Worm (Caenorhabditis elegans) whole organism, early embryonic: ENCODE measurements around the gene sor-1.

Source experiments
- B0310.2 ChIP-seq: sonication (generic microtip); optimal IDR thresholded peaks from 2 replicates; lab custom pipeline; 2016; ENCODE audit warnings: mild to moderate bottlenecking, missing genetic modification characterization, missing compliant biosample characterization
- F13C5.2 ChIP-seq: sonication (generic microtip); optimal IDR thresholded peaks from 2 replicates; lab custom pipeline; 2017; ENCODE audit warnings: mild to moderate bottlenecking, missing genetic modification characterization, inconsistent platforms, missing compliant biosample characterization
- aly-1 ChIP-seq: sonication (generic microtip); optimal IDR thresholded peaks from 2 replicates; lab custom pipeline; 2016; ENCODE audit warnings: missing genetic modification characterization, missing compliant biosample characterization
- ama-1 ChIP-seq: fragments of 150-350 bp; optimal IDR thresholded peaks from 2 replicates; lab custom pipeline; 2014
- ceh-13 ChIP-seq: fragments of 200-800 bp; sonication (Bioruptor generic); optimal IDR thresholded peaks from 2 replicates; lab custom pipeline; 2018; ENCODE audit warnings: mild to moderate bottlenecking, missing genetic modification characterization, missing compliant biosample characterization
- ceh-36 ChIP-seq: sonication (generic microtip); optimal IDR thresholded peaks from 2 replicates; lab custom pipeline; 2016; ENCODE audit warnings: missing genetic modification characterization, inconsistent platforms, missing compliant biosample characterization
- ets-7 ChIP-seq: sonication (generic microtip); optimal IDR thresholded peaks from 2 replicates; lab custom pipeline; 2016; ENCODE audit warnings: missing genotype, missing genetic modification characterization, missing compliant biosample characterization
- flt-1 ChIP-seq: fragments of 200-800 bp; sonication (Bioruptor generic); IDR thresholded peaks from 2 replicates; pipeline ENCODE4 v1.3.6; 2022; ENCODE audit warnings: missing genetic modification characterization, missing compliant biosample characterization
- hmbx-1 ChIP-seq: sonication (generic microtip); optimal IDR thresholded peaks from 2 replicates; lab custom pipeline; 2016; ENCODE audit warnings: mild to moderate bottlenecking, missing genetic modification characterization, missing compliant biosample characterization
- hmg-4 ChIP-seq: fragments of 200-800 bp; sonication (Bioruptor generic); optimal IDR thresholded peaks from 2 replicates; lab custom pipeline; 2018; ENCODE audit warnings: mild to moderate bottlenecking, missing genetic modification characterization, missing compliant biosample characterization
- hnd-1 ChIP-seq: sonication (generic microtip); optimal IDR thresholded peaks from 2 replicates; lab custom pipeline; 2016; ENCODE audit warnings: missing genetic modification characterization, missing compliant biosample characterization
- pes-1 ChIP-seq: fragments of 200-800 bp; sonication (Bioruptor generic); IDR thresholded peaks from 2 replicates; pipeline ENCODE4 v1.3.6; 2022; ENCODE audit warnings: missing genetic modification reagents, missing genetic modification characterization, missing compliant biosample characterization
- scrt-1 ChIP-seq: fragments of 200-800 bp; sonication (Bioruptor generic); IDR thresholded peaks from 2 replicates; pipeline ENCODE4 v1.3.6; 2022; ENCODE audit warnings: missing genetic modification characterization, missing compliant biosample characterization
- sea-1 ChIP-seq: fragments of 200-800 bp; sonication (Bioruptor generic); conservative IDR thresholded peaks from 2 replicates; pipeline ENCODE4 v1.3.6; 2022; ENCODE audit warnings: missing genetic modification characterization, missing compliant biosample characterization
- tbx-11 ChIP-seq: fragments of 200-800 bp; sonication (Bioruptor generic); IDR thresholded peaks from 2 replicates; pipeline ENCODE4 v1.3.6; 2022; ENCODE audit warnings: missing genetic modification characterization, missing compliant biosample characterization
- tbx-37 ChIP-seq: fragments of 200-800 bp; sonication (Bioruptor generic); conservative IDR thresholded peaks from 2 replicates; pipeline ENCODE4 v1.3.6; 2022; ENCODE audit warnings: missing genetic modification reagents, missing genetic modification characterization, missing compliant biosample characterization
- tra-4 ChIP-seq: sonication (generic microtip); optimal IDR thresholded peaks from 2 replicates; lab custom pipeline; 2017; ENCODE audit warnings: missing genetic modification characterization, missing compliant biosample characterization

sor-1 gene

DNA sequence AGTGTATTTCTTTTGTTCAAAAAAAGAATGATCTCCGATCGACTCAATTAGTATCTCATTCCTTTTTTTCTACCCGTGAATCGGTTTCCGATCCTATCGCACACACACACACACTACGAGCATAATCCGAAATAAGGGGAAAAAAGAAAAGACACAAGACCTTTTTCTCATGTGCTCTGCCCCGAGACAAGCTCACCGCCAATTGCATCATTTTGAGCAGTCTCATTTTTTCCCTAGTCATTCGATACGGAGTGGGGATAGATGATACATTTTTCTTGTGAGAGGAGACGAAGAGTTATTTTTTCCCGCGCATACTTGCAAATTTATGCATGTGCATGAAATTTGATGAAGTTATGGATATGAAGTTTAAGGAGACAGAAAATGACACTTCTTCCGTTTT is 25.7 kb upstream of the sor-1 start:
- no peak for TF ChIP-seq sea-1 (GFP tag; lab: Robert Waterston, UW)
- TF ChIP-seq B0310.2 (tag; lab: Kevin White, UChicago) = no peak
- no peak for TF ChIP-seq flt-1 (GFP tag; lab: Robert Waterston, UW)
- TF ChIP-seq hmg-4 (GFP tag; lab: Kevin White, UChicago) = no peak
- no peak for TF ChIP-seq ets-7
- no peak for TF ChIP-seq ama-1 (lab: Kevin White, UChicago)
- TF ChIP-seq ceh-13 (GFP tag; lab: Kevin White, UChicago) = no peak
- no peak for TF ChIP-seq scrt-1 (GFP tag; lab: Robert Waterston, UW)
- no peak for TF ChIP-seq aly-1 (tag; lab: Kevin White, UChicago)
- no peak for TF ChIP-seq tbx-37 (GFP tag; lab: Robert Waterston, UW)
- no peak for TF ChIP-seq F13C5.2 (tag; lab: Kevin White, UChicago)
- TF ChIP-seq tbx-11 (GFP tag; lab: Robert Waterston, UW) = no peak
- no peak for TF ChIP-seq pes-1 (GFP tag; lab: Robert Waterston, UW)
- no peak for TF ChIP-seq hnd-1
- TF ChIP-seq tra-4 (tag; lab: Kevin White, UChicago) = no peak
- TF ChIP-seq hmbx-1 (tag; lab: Kevin White, UChicago) = no peak
- no peak for TF ChIP-seq ceh-36 (tag; lab: Kevin White, UChicago)

DNA sequence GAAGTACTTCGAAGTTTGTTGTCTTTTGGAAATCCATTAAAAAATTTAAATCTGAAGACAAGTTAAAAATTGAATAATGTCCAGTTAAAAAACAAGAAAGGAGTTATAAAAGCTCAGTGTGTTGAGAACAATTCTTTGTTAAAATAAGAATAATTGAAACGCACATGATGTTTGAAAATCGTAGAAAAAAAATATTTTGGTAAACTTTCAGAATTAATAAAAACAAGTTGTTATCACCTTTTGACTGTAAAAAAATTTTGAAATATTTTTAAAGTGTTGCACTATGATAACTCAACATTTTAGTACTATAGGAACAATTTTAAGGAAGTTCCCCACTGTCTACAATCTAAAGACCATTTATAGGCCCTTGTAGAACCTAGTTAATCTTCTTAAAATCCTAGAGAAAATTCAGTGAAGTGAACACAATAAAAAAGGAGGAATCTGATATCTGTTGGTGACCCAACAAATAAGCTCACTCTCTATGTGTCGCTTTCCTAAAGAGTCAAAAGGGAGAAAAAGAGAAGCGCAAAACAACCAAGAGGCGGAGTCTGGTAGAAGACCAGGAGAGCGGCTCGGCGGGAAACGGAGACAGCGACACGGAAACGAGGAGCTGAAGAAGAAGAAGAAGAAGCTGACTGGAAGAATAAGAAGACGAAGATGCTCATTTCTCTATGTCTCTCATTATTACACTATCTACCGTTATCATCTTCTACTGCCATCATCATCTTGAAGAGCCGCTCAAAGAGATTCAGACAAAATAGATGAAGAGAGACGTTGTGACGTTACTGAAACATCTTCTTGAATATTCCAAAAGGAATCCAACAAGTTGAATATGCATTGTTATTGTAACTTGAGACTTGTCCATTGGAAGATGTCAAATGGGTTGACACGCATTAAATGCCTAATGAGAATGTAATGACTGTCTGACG is 23.3 kb upstream of the sor-1 start, which contains the start of gene ZK353.10:
Gene ZK353.10 (minus strand): TSS at position 51 of the 929 bp plus-strand sequence.
- TF ChIP-seq tra-4 (tag; lab: Kevin White, UChicago) (no peak), B0310.2 (tag; lab: Kevin White, UChicago) (no peak), hmbx-1 (tag; lab: Kevin White, UChicago) (no peak), pes-1 (GFP tag; lab: Robert Waterston, UW) (no peak), hmg-4 (GFP tag; lab: Kevin White, UChicago) (no peak), flt-1 (GFP tag; lab: Robert Waterston, UW) (no peak), ama-1 (lab: Kevin White, UChicago) (no peak), ceh-13 (GFP tag; lab: Kevin White, UChicago) (no peak), tbx-37 (GFP tag; lab: Robert Waterston, UW) (no peak)

DNA sequence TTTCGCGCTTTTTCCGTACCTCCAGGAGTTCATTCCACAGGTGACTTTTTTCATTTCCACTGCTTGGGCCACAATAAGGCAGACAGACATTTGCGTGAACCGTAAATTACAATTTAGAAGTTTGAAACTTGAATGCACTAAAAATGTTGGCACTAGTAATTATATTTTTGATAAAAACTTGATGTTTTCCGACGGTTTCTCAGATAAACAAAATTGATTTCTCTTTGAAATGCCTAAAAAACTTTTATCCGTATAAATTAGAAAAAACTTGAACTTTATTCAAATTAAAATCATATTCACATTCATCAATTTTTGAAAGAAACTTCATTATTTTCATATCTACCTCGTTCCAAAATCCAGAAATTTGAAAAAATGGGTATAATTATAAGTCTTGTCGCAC is 22.3 kb upstream of the sor-1 start, which contains the start of gene ZK353.3:
Gene ZK353.3 (plus strand): TSS at position 301 of the 400 bp plus-strand sequence.
- TF ChIP-seq flt-1 (GFP tag; lab: Robert Waterston, UW) (no peak), ets-7 (no peak), ceh-13 (GFP tag; lab: Kevin White, UChicago) (no peak), tbx-37 (GFP tag; lab: Robert Waterston, UW) (no peak), pes-1 (GFP tag; lab: Robert Waterston, UW) (no peak), ceh-36 (tag; lab: Kevin White, UChicago) (no peak), hmbx-1 (tag; lab: Kevin White, UChicago) (no peak), hmg-4 (GFP tag; lab: Kevin White, UChicago) (no peak), aly-1 (tag; lab: Kevin White, UChicago) (no peak), ama-1 (lab: Kevin White, UChicago) (no peak), scrt-1 (GFP tag; lab: Robert Waterston, UW) (no peak), sea-1 (GFP tag; lab: Robert Waterston, UW) (no peak), tra-4 (tag; lab: Kevin White, UChicago) (no peak), B0310.2 (tag; lab: Kevin White, UChicago) (no peak), tbx-11 (GFP tag; lab: Robert Waterston, UW) (no peak), F13C5.2 (tag; lab: Kevin White, UChicago) (no peak), hnd-1 (no peak)

DNA sequence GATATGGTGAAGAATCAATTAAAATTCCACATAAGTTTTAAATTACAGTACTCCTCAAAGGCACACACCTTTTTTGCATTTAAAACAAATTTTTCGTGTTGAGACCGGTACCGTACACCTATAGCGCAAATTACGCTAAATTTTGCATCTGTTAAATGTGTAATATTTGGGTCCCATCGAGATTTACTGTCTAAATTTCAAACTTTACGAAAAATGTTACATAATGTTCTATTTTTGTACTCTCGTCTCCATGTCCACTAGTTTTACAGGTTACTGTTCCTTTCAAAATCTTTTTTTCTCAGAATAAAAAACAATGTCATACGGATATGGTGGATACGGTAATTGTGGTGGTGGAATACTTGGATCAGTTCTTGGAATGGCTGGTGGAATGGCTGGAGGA is 19.6 kb upstream of the sor-1 start, which contains the start of gene ZK353.2:
Gene ZK353.2 (plus strand): TSS at position 301 of the 400 bp plus-strand sequence.
- no peak for TF ChIP-seq tbx-37 (GFP tag; lab: Robert Waterston, UW)
- TF ChIP-seq B0310.2 (tag; lab: Kevin White, UChicago) = no peak
- TF ChIP-seq pes-1 (GFP tag; lab: Robert Waterston, UW) = no peak
- TF ChIP-seq tbx-11 (GFP tag; lab: Robert Waterston, UW) = no peak
- no peak for TF ChIP-seq sea-1 (GFP tag; lab: Robert Waterston, UW)
- no peak for TF ChIP-seq hmbx-1 (tag; lab: Kevin White, UChicago)
- no peak for TF ChIP-seq hmg-4 (GFP tag; lab: Kevin White, UChicago)
- no peak for TF ChIP-seq flt-1 (GFP tag; lab: Robert Waterston, UW)
- no peak for TF ChIP-seq hnd-1
- TF ChIP-seq F13C5.2 (tag; lab: Kevin White, UChicago) = no peak

DNA sequence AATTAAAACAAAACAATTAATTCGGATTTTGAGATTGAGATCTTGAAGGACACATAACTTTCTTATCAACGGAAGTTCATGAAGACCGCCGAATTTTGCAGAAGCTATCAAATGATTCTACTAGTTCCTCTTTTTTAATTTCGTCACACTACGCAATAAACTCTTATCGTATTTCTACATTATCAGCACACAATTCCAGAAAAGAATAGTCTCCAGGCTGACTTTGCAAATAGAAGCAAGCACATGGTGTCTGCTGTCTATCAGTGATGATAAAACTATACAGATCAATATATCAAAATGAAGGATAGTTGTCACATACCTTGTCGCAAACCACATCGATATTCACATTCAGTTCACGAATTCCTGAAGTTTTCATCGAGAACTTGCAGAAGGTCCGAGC is 17.5 kb upstream of the sor-1 start:
- no peak for TF ChIP-seq hmbx-1 (tag; lab: Kevin White, UChicago)
- TF ChIP-seq ama-1 (lab: Kevin White, UChicago) = no peak
- TF ChIP-seq ceh-13 (GFP tag; lab: Kevin White, UChicago) = no peak
- no peak for TF ChIP-seq B0310.2 (tag; lab: Kevin White, UChicago)
- TF ChIP-seq hmg-4 (GFP tag; lab: Kevin White, UChicago) = no peak
- no peak for TF ChIP-seq sea-1 (GFP tag; lab: Robert Waterston, UW)
- TF ChIP-seq hnd-1 = no peak
- TF ChIP-seq pes-1 (GFP tag; lab: Robert Waterston, UW) = no peak
- no peak for TF ChIP-seq aly-1 (tag; lab: Kevin White, UChicago)
- no peak for TF ChIP-seq tbx-11 (GFP tag; lab: Robert Waterston, UW)
- TF ChIP-seq ets-7 = no peak
- TF ChIP-seq tbx-37 (GFP tag; lab: Robert Waterston, UW) = no peak
- TF ChIP-seq flt-1 (GFP tag; lab: Robert Waterston, UW) = no peak
- TF ChIP-seq F13C5.2 (tag; lab: Kevin White, UChicago) = no peak
- TF ChIP-seq tra-4 (tag; lab: Kevin White, UChicago) = no peak
- no peak for TF ChIP-seq ceh-36 (tag; lab: Kevin White, UChicago)
- TF ChIP-seq scrt-1 (GFP tag; lab: Robert Waterston, UW) = no peak

DNA sequence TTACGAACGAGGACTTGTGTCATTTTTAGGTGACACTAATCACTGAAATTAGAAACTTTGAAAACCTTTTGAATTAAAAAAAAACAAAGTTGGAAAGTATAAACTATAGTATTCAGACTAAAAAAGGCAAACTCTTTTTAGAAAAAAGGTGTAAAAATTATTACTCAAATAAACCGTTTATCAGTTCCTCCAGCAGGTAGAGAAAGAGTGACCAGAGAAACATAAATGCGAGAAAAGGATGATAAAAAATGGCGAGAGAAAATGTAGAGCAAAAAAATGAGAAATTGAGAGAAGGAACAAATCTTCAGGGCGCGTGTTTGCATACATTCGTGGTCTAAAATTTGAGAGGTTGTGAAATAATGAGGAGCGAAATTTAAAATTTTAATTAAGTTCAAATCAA is 16.1 kb upstream of the sor-1 start, which contains the start of gene lap-1:
Gene lap-1 (minus strand): TSS at position 42 of the 400 bp plus-strand sequence.
- TF ChIP-seq ceh-36 (tag; lab: Kevin White, UChicago) (no peak), sea-1 (GFP tag; lab: Robert Waterston, UW) (no peak), tbx-11 (GFP tag; lab: Robert Waterston, UW) (no peak), F13C5.2 (tag; lab: Kevin White, UChicago) (no peak), scrt-1 (GFP tag; lab: Robert Waterston, UW) (no peak), hmbx-1 (tag; lab: Kevin White, UChicago) (no peak), ama-1 (lab: Kevin White, UChicago) (no peak), tra-4 (tag; lab: Kevin White, UChicago) (no peak)
